Fruit fly (Drosophila melanogaster): Measurements from ENCODE around the gene RhoGAP92B.
A peak's percentile ranks its signal among the peaks of the same experiment; 100 is the strongest.

Gene RhoGAP92B

DNA sequence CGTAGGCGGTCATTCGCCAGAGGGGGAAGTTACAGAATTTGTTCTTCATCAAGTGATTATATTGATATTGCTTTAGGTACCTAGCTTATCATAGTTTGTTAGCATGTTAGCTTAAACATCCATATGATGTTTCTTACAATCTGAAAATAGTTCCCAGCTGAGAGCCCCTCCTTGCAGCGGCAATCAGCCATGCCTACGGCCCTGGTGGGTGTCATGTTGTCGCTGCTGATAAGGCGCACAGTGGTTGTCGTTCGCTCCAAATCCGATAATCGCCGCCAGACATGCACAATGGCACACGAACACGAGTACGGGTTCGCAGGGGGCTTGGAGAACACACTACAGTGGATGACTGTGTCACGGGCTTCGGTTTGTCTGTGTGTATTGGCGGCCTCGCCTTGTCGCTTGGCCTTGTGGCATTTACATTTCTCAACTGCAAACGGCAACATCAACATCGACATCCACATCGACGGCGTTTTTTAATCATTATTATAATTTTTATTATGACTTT, 1.0 kb downstream of the RhoGAP92B start (continued):
- no peak for TF ChIP-seq Kr (GFP tag; optimal IDR thresholded peaks at IDR 0.05)
- TF ChIP-seq hkb (optimal IDR thresholded peaks at IDR 0.05) = no peak
- TF ChIP-seq hkb (GFP tag; IDR thresholded peaks at IDR 0.05) = peak; percentile 78
- TF ChIP-seq CG6683 (GFP tag; optimal IDR thresholded peaks at IDR 0.05) = peak; percentile 37
- peak; percentile 89 for TF ChIP-seq bab2 (GFP tag; optimal IDR thresholded peaks at IDR 0.05)
- peak; percentile 66 for TF ChIP-seq CHES-1-like (GFP tag; optimal IDR thresholded peaks at IDR 0.05)
- TF ChIP-seq CG8388 (GFP tag; optimal IDR thresholded peaks at IDR 0.05) = peak; percentile 61
- peak; percentile 58 for TF ChIP-seq CG11398 (GFP tag; optimal IDR thresholded peaks at IDR 0.05)
- TF ChIP-seq ERR (GFP tag; optimal IDR thresholded peaks at IDR 0.05) = peak; percentile 81
- TF ChIP-seq CG7556 (GFP tag; optimal IDR thresholded peaks at IDR 0.05) = peak; percentile 69
- peak; percentile 55 for TF ChIP-seq HLHmδ (GFP tag; optimal IDR thresholded peaks at IDR 0.05)
- peak; percentile 75 for TF ChIP-seq chm (GFP tag; IDR thresholded peaks at IDR 0.05)
- TF ChIP-seq disco-r (GFP tag; optimal IDR thresholded peaks at IDR 0.05) = peak; percentile 46
- peak; percentile 83 for TF ChIP-seq fu2 (GFP tag; optimal IDR thresholded peaks at IDR 0.05)
- TF ChIP-seq CG6272 (GFP tag; IDR thresholded peaks at IDR 0.05) = peak; percentile 87
- peak; percentile 59 for TF ChIP-seq CG1233 (GFP tag; optimal IDR thresholded peaks at IDR 0.05)
- TF ChIP-seq Spps (tag; optimal IDR thresholded peaks at IDR 0.05) = peak; percentile 13
- TF ChIP-seq zen2 (GFP tag; IDR thresholded peaks at IDR 0.05; ENCODE audit: partially characterized antibody) = no peak
- peak; percentile 76 for TF ChIP-seq shn (GFP tag; optimal IDR thresholded peaks at IDR 0.05)
- peak; percentile 68; the same call in 1 of the 3 replicates for TF ChIP-seq ken (GFP tag; IDR thresholded peaks at IDR 0.05)
- peak; percentile 41 for TF ChIP-seq zen (tag; optimal IDR thresholded peaks at IDR 0.05)
- TF ChIP-seq CG12744 (GFP tag; optimal IDR thresholded peaks at IDR 0.05) = peak; percentile 75
- peak; percentile 87 for TF ChIP-seq gro (GFP tag; optimal IDR thresholded peaks at IDR 0.05)
- peak; percentile 81 for TF ChIP-seq CG12391 (tag; optimal IDR thresholded peaks at IDR 0.05)
- no peak for TF ChIP-seq h (optimal IDR thresholded peaks at IDR 0.05)
- peak; percentile 96 for TF ChIP-seq sens (GFP tag)
- TF ChIP-seq vfl (GFP tag; optimal IDR thresholded peaks at IDR 0.05) = peak; percentile 31
- 0 out of 3 replicates have a peak, but pooled peaks have one; percentile 45 for TF ChIP-seq CG11560 (tag; IDR thresholded peaks at IDR 0.05)
- peak; percentile 83 for TF ChIP-seq H15 (GFP tag; IDR thresholded peaks at IDR 0.05)
- peak; percentile 80 for TF ChIP-seq CG11456 (GFP tag; IDR thresholded peaks at IDR 0.05)
- peak; percentile 86 for TF ChIP-seq HmgZ (tag; optimal IDR thresholded peaks at IDR 0.05)
- TF ChIP-seq CG13424 (tag; optimal IDR thresholded peaks at IDR 0.05) = peak; percentile 78
- peak; percentile 90 for TF ChIP-seq ci (GFP tag; IDR thresholded peaks at IDR 0.05)
- no peak for TF ChIP-seq yki (optimal IDR thresholded peaks at IDR 0.05)
- TF ChIP-seq CG12236 (GFP tag; optimal IDR thresholded peaks at IDR 0.05) = peak; percentile 27
- TF ChIP-seq mld (GFP tag; IDR thresholded peaks at IDR 0.05; ENCODE audit: partially characterized antibody) = no peak
- TF ChIP-seq pros (GFP tag; optimal IDR thresholded peaks at IDR 0.05) = no peak
- no peak for TF ChIP-seq CG7271 (tag; optimal IDR thresholded peaks at IDR 0.05)
- TF ChIP-seq Sox100B (GFP tag; optimal IDR thresholded peaks at IDR 0.05) = peak; percentile 55
- peak; percentile 87; the same call in 2 of the 3 replicates for TF ChIP-seq CG11695 (GFP tag; IDR thresholded peaks at IDR 0.05)
- peak; percentile 81 for TF ChIP-seq bcd (GFP tag; optimal IDR thresholded peaks at IDR 0.05)
- TF ChIP-seq CG9932 (GFP tag; IDR thresholded peaks at IDR 0.05) = peak; percentile 81
- TF ChIP-seq CG4282 (GFP tag; optimal IDR thresholded peaks at IDR 0.05) = peak; percentile 69
- TF ChIP-seq Lhr (GFP tag; optimal IDR thresholded peaks at IDR 0.05) = peak; percentile 11
- TF ChIP-seq CG34376 (GFP tag; optimal IDR thresholded peaks at IDR 0.05) = peak; percentile 44
- TF ChIP-seq CG6854 (GFP tag; optimal IDR thresholded peaks at IDR 0.05) = peak; percentile 51
- TF ChIP-seq wdn (GFP tag; IDR thresholded peaks at IDR 0.05) = peak; percentile 79
- TF ChIP-seq gfzf (GFP tag; optimal IDR thresholded peaks at IDR 0.05) = no peak
- TF ChIP-seq Ptx1 (GFP tag; IDR thresholded peaks at IDR 0.05) = peak; percentile 90
- peak; percentile 49; the same call in 1 of the 2 replicates for TF ChIP-seq cas (GFP tag; IDR thresholded peaks at IDR 0.05)
- TF ChIP-seq CG7987 (GFP tag; optimal IDR thresholded peaks at IDR 0.05) = peak; percentile 35
- TF ChIP-seq Meics (GFP tag; optimal IDR thresholded peaks at IDR 0.05) = peak; percentile 87

Measured in whole organism, embryonic.